Worm (Caenorhabditis elegans): Measurements from ENCODE around the gene W07G4.2.
A peak's percentile ranks its signal among the peaks of the same experiment; 100 is the strongest.

W07G4.2 gene

DNA sequence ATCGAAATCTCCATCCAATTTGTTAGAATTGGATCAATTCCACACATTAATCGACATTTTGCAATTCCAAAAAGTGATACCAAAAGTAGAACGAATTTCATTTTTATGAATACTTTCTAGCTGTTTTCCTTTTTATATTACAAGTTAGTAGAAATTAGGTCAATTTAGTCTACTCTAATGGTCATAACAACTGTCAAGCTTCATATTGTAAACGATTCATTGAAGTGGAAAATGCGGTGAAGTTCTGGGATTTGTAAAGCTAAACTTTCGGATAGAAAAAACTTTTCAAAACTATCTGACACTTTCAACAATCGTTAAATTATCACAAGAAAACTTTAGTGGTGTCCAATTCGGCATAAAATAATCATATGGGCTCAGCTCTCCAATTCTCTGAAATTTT lies 1.8 kb downstream of the W07G4.2 start, which contains the start of gene W07G4.7:
Gene W07G4.7 (minus strand): TSS at position 101 of the 400 bp plus-strand sequence.
- TF ChIP-seq dve-1 (tag; optimal IDR thresholded peaks at IDR 0.05) (no peak), K02D7.2 (tag; optimal IDR thresholded peaks at IDR 0.05) (no peak), lin-11 (tag; optimal IDR thresholded peaks at IDR 0.05) (no peak), ets-4 (tag; optimal IDR thresholded peaks at IDR 0.05) (no peak), rnt-1 (tag; optimal IDR thresholded peaks at IDR 0.05) (no peak), nfya-1 (tag; optimal IDR thresholded peaks at IDR 0.05) (no peak), fkh-6 (tag; optimal IDR thresholded peaks at IDR 0.05) (no peak), pha-2 (tag; optimal IDR thresholded peaks at IDR 0.05) (no peak), ceh-2 (tag; optimal IDR thresholded peaks at IDR 0.05) (no peak), C08G9.2 (tag; optimal IDR thresholded peaks at IDR 0.05) (no peak), nhr-232 (tag; optimal IDR thresholded peaks at IDR 0.05) (no peak), hlh-8 (tag; optimal IDR thresholded peaks at IDR 0.05) (no peak)

DNA sequence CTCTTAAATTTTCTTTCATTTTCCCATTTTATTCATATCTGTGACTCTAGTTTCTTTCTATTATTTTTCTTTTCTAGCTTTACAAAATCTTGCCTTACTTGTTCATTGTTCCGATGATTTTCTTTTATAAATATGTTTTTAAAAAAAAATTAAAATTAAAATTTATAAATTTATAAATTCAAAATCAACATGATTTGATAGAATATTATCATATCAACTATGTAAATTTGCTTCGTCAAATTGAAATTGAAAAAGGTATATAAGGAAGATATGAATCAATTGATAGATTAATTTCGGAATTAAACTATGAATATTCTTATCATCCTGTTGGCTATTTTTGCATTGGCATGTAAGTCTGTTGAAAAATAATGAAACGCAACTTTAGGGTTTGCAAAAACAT lies 3.1 kb downstream of the W07G4.2 start, which contains the start of gene W07G4.1:
Gene W07G4.1 (plus strand): TSS at position 301 of the 400 bp plus-strand sequence.
- TF ChIP-seq ceh-45 (GFP tag; IDR thresholded peaks at IDR 0.05) (no peak), syd-9 (tag; optimal IDR thresholded peaks at IDR 0.05) (no peak), C38D4.7 (GFP tag; optimal IDR thresholded peaks at IDR 0.05) (no peak), eyg-1 (tag; optimal IDR thresholded peaks at IDR 0.05) (no peak), ceh-22 (tag; optimal IDR thresholded peaks at IDR 0.05) (no peak), ama-1 (optimal IDR thresholded peaks at IDR 0.05) (no peak), pag-3 (tag; optimal IDR thresholded peaks at IDR 0.05; ENCODE audit: borderline replicate concordance) (no peak), pax-1 (tag; optimal IDR thresholded peaks at IDR 0.05) (no peak), ceh-48 (tag; optimal IDR thresholded peaks at IDR 0.05) (no peak), ztf-16 (tag; optimal IDR thresholded peaks at IDR 0.05) (no peak), fkh-10 (GFP tag; optimal IDR thresholded peaks at IDR 0.05) (no peak), rnt-1 (tag; optimal IDR thresholded peaks at IDR 0.05) (no peak), ceh-34 (tag; optimal IDR thresholded peaks at IDR 0.05) (no peak), pha-2 (tag; optimal IDR thresholded peaks at IDR 0.05) (no peak), ceh-6 (GFP tag; optimal IDR thresholded peaks at IDR 0.05) (no peak), lin-11 (tag; optimal IDR thresholded peaks at IDR 0.05) (no peak), ref-2 (tag; optimal IDR thresholded peaks at IDR 0.05) (no peak), nhr-11 (tag; optimal IDR thresholded peaks at IDR 0.05) (no peak)

DNA sequence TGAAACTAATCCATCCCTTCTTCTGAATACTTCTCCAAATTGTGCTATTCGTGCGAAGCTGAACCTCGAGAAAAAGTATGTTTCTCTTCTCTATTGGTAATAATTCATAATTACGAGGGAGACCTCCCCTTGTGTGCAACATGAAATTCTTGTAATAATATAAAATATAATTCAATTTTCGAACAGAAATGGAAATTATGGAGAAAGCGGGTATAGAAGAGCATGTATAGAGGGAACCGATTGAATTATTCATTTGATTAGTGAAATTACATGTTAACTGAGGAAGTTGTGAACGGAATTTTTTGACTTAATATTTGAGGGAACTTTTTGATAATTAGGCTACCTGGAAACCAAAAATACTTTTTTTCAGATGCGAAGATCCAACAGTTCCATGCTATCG lies 7.5 kb downstream of the W07G4.2 start:
- TF ChIP-seq gmeb-2 (tag; optimal IDR thresholded peaks at IDR 0.05) (no peak), unc-42 (tag; optimal IDR thresholded peaks at IDR 0.05) (peak; percentile 91)

DNA sequence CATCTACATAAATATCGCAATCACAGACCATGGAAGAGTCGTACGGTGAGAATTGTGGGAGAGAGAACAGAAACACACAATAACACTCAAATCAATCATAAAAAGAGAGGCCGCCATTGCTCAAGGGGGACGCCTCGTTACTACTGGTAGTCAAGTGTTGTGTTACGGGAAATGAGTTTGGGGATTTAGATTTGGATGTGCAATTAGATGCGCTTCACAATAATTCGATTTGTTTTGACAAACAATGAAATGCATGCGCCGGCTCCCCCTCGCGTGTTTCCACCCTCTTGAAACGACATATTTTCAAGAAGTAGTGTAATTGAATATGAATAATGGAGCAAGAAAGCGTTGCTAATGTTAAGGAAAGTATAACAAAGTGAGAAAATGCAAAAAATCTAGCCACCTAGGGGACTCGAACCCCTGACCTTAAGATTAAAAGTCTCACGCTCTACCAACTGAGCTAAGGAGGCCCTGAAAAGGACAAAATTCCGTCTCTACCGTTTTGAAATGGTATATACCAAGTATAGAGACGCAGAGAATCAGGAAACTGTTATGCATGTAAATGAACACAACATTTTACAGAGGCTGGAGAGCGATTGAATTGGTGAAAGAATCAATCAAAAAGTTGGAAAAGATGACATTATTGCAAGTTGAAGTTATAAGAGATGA lies 9.6 kb downstream of the W07G4.2 start:
- peak; percentile 93 for TF ChIP-seq unc-42 (tag; optimal IDR thresholded peaks at IDR 0.05)
- no peak for TF ChIP-seq unc-86 (tag; optimal IDR thresholded peaks at IDR 0.05)

DNA sequence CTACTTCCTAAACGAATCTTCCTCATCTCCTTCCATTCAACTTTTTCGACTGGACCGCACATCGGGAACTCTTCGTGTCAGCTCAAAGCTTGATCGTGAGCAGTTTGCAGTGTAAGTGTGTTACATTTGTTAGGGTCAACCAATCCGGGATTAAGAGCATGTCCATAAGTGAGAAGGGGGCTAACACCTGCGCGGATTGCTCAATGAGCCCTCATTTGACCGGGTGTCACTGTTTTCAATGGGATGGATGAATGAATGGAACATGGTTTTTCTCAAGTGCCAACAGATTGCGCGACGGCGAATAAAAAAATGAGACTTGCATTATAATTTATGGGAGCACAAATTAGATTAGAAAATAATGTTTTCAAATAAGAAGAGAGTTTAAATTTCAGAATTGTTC lies 11.1 kb downstream of the W07G4.2 start:
- TF ChIP-seq pros-1 (tag; optimal IDR thresholded peaks at IDR 0.05): no peak
- no peak for TF ChIP-seq sox-4 (tag; optimal IDR thresholded peaks at IDR 0.05)
- TF ChIP-seq dmd-4 (tag; optimal IDR thresholded peaks at IDR 0.05; ENCODE audit: borderline replicate concordance): no peak
- no peak for TF ChIP-seq gmeb-2 (tag; optimal IDR thresholded peaks at IDR 0.05)

DNA sequence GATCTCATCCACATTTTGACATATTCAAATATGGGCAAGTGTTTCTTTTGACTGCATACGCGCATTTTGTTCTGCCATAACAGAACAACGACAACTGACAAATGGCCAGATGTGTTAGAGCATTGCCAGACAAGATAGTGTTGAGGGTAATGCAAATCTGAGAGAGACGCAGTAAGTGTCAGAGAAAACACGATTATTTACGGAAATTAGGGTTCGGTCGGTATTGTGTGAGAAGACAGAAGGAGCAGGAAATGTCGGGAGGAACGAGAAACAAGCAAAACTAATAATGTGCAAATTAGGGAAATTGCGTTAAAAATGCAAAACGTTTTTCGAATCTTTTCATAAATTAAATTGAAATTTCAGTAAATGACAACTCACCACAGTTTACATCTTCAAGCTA lies 11.9 kb downstream of the W07G4.2 start:
- TF ChIP-seq ceh-31 (tag; optimal IDR thresholded peaks at IDR 0.05) (peak; percentile 60), pax-1 (tag; optimal IDR thresholded peaks at IDR 0.05) (no peak), eyg-1 (tag; optimal IDR thresholded peaks at IDR 0.05) (no peak), ceh-45 (GFP tag; IDR thresholded peaks at IDR 0.05) (no peak), sox-2 (GFP tag; IDR thresholded peaks at IDR 0.05) (peak; percentile 8; the same call in 1 of the 2 replicates), hlh-13 (GFP tag; optimal IDR thresholded peaks at IDR 0.05) (no peak), fkh-10 (GFP tag; optimal IDR thresholded peaks at IDR 0.05) (peak; percentile 64), ttx-3 (tag; optimal IDR thresholded peaks at IDR 0.05) (no peak), unc-42 (tag; optimal IDR thresholded peaks at IDR 0.05) (peak; percentile 99), pha-2 (tag; optimal IDR thresholded peaks at IDR 0.05) (no peak), fax-1 (tag; optimal IDR thresholded peaks at IDR 0.05) (no peak)
